Worm (Caenorhabditis elegans) whole organism, mixed stage, embryonic: ENCODE data around the gene Y102A5C.40.

ENCODE experiments used
- blmp-1 ChIP-seq: fragments of 150-350 bp; optimal IDR thresholded peaks from 2 replicates; lab custom pipeline; 2014; ENCODE audit warnings: missing biosample characterization, missing genetic modification characterization
- ceh-39 ChIP-seq: fragments of 150-350 bp; optimal IDR thresholded peaks from 2 replicates; lab custom pipeline; 2014; ENCODE audit warnings: missing biosample characterization, missing genetic modification characterization
- ceh-83 ChIP-seq: fragments of 200-800 bp; sonication (Bioruptor generic); optimal IDR thresholded peaks from 2 replicates; lab custom pipeline; 2018; ENCODE audit warnings: mild to moderate bottlenecking, missing genetic modification characterization, missing compliant biosample characterization
- ces-1 ChIP-seq: fragments of 150-350 bp; optimal IDR thresholded peaks from 2 replicates; lab custom pipeline; 2014; ENCODE audit warnings: missing biosample characterization, missing genetic modification reagents, missing genetic modification characterization
- elt-3 ChIP-seq: fragments of 150-350 bp; optimal IDR thresholded peaks from 2 replicates; lab custom pipeline; 2014; ENCODE audit warnings: missing biosample characterization, missing genetic modification characterization
- lin-13 ChIP-seq: fragments of 150-350 bp; optimal IDR thresholded peaks from 2 replicates; lab custom pipeline; 2014; ENCODE audit warnings: missing biosample characterization, missing genetic modification characterization
- lsy-2 ChIP-seq: fragments of 150-350 bp; optimal IDR thresholded peaks from 2 replicates; lab custom pipeline; 2014; ENCODE audit warnings: missing biosample characterization, missing genetic modification characterization
- mep-1 ChIP-seq: fragments of 150-350 bp; optimal IDR thresholded peaks from 2 replicates; lab custom pipeline; 2017; ENCODE audit warnings: missing biosample characterization, missing genetic modification reagents, missing genetic modification characterization, inconsistent platforms
- nhr-12 ChIP-seq: fragments of 150-350 bp; optimal IDR thresholded peaks from 2 replicates; lab custom pipeline; 2014; ENCODE audit warnings: missing biosample characterization, missing genetic modification characterization
- pha-4 ChIP-seq: fragments of 150-350 bp; optimal IDR thresholded peaks from 2 replicates; lab custom pipeline; 2018; ENCODE audit warnings: missing biosample characterization, missing genetic modification reagents, missing genetic modification characterization
- unc-62 ChIP-seq: fragments of 150-350 bp; optimal IDR thresholded peaks from 2 replicates; lab custom pipeline; 2014; ENCODE audit warnings: missing biosample characterization, missing genetic modification reagents, missing genetic modification characterization
- ztf-11 ChIP-seq: fragments of 150-350 bp; optimal IDR thresholded peaks from 2 replicates; lab custom pipeline; 2014; ENCODE audit warnings: missing biosample characterization, missing genetic modification characterization

DNA sequence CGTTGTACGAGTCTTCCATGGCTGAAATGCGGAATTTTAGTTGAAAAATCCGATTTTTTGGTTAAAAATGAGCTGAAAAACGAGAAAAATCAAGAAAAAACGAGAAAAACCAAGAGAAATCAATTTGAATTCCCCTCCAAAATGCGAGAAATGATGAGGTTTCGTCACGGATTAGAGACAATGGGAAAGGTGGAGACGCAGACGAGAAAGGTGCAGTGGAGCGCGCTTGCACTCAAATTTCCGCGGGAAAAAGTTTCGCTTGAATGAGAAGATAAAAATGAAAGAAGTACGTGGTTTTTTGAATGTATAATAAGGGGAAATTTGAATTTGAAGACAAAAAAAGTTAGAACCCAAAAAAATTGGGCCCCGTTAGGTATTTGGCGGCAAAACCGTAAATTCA is 21.3 kb downstream of the Y102A5C.40 start, which contains the start of gene efl-1:
- peak; percentile 31 for TF ChIP-seq ceh-39 (tag; lab: Kevin White, UChicago)
- TF ChIP-seq lsy-2 (tag; lab: Kevin White, UChicago): peak; percentile 82
- TF ChIP-seq ceh-83: no peak
- TF ChIP-seq ces-1: peak; percentile 96
- peak; percentile 98 for TF ChIP-seq mep-1 (tag; lab: Kevin White, UChicago)
- no peak for TF ChIP-seq blmp-1 (tag; lab: Kevin White, UChicago)
- TF ChIP-seq ztf-11 (tag; lab: Kevin White, UChicago): peak; percentile 37
- TF ChIP-seq nhr-12 (tag; lab: Kevin White, UChicago): no peak
- TF ChIP-seq elt-3: peak; percentile 47
- TF ChIP-seq unc-62 (GFP tag; lab: Kevin White, UChicago): peak; percentile 36
- peak; percentile 88 for TF ChIP-seq lin-13
- TF ChIP-seq pha-4 (tag; lab: Kevin White, UChicago): peak; percentile 58
